ENCODE assay signal across 6 worm cellular contexts in the genomic region with DNA sequence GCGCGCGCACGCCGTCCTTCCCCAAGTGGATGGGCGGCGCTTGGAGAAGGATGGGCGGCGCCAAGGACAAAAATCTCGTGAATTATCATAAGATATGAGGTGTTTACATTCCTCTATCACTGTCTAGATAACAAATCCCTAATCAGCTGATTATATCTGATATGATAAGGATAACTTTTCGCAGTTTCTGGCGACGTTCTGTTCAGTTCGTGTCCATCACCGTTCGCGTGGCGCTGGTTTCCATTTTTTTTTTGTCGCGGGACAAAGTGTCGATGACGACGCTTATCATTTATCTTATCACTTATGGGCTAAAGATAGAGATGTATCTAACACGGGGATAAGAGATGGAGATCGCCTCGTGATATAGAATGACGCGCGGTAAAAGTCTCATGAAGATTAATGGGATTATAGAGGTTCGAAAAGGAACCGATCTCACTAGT.
TF ChIP-seq lines count a peak whose summit lies in the region.

No protein-coding gene starts in this region.

TF ChIP-seq in whole organism, L1 larva, 84 proteins besides CTCF, POLR2A, EP300 and RAD21 (continues in another document):
- TF ChIP-seq unc-130 (tag; optimal IDR thresholded peaks at IDR 0.05; lab: Kevin White, UChicago) (peak; percentile 47), elt-3 (tag; optimal IDR thresholded peaks at IDR 0.05; lab: Kevin White, UChicago) (peak in 5 of 6 experiments; percentile 51 to 98 (median 60)), nhr-20 (tag; optimal IDR thresholded peaks at IDR 0.05; lab: Kevin White, UChicago) (peak; percentile 60), snpc-4 (tag; optimal IDR thresholded peaks at IDR 0.05; lab: Kevin White, UChicago) (no peak), fkh-8 (tag; optimal IDR thresholded peaks at IDR 0.05; lab: Kevin White, UChicago) (peak; percentile 14), nhr-47 (tag; optimal IDR thresholded peaks at IDR 0.05; lab: Kevin White, UChicago) (peak; percentile 43), mep-1 (tag; optimal IDR thresholded peaks at IDR 0.05; lab: Kevin White, UChicago) (no peak), snu-23 (GFP tag; optimal IDR thresholded peaks at IDR 0.05; lab: Kevin White, UChicago) (peak; percentile 40), zag-1 (tag; optimal IDR thresholded peaks at IDR 0.05; lab: Kevin White, UChicago) (no peak), tbx-2 (tag; optimal IDR thresholded peaks at IDR 0.05; lab: Kevin White, UChicago) (peak; percentile 30), lin-14 (GFP tag; optimal IDR thresholded peaks at IDR 0.05; lab: Kevin White, UChicago) (peak; percentile 64), pax-3 (tag; optimal IDR thresholded peaks at IDR 0.05; lab: Kevin White, UChicago) (peak; percentile 55), nhr-85 (tag; lab: Kevin White, UChicago) (peak; percentile 94), dsc-1 (tag; optimal IDR thresholded peaks at IDR 0.05; lab: Kevin White, UChicago) (peak; percentile 60)

TF ChIP-seq in whole organism, L2 larva, 48 proteins besides CTCF, POLR2A, EP300 and RAD21 (continues in another document):
- TF ChIP-seq unc-39 (tag; optimal IDR thresholded peaks at IDR 0.05; lab: Kevin White, UChicago): no peak
- peak; percentile 90 for TF ChIP-seq nhr-21 (tag; optimal IDR thresholded peaks at IDR 0.05; lab: Kevin White, UChicago)
- TF ChIP-seq gmeb-1 (tag; optimal IDR thresholded peaks at IDR 0.05; lab: Kevin White, UChicago): peak; percentile 12
- no peak for TF ChIP-seq mbf-1 (tag; optimal IDR thresholded peaks at IDR 0.05; lab: Kevin White, UChicago)
- peak; percentile 67 for TF ChIP-seq sma-3 (GFP tag; optimal IDR thresholded peaks at IDR 0.05; lab: Kevin White, UChicago)
- TF ChIP-seq egl-27 (tag; optimal IDR thresholded peaks at IDR 0.05; lab: Kevin White, UChicago): peak; percentile 66
- TF ChIP-seq Y55F3AM.14 (GFP tag; optimal IDR thresholded peaks at IDR 0.05; lab: Kevin White, UChicago): peak; percentile 2
- TF ChIP-seq nhr-25 (tag; optimal IDR thresholded peaks at IDR 0.05; lab: Kevin White, UChicago): peak; percentile 57
- no peak for TF ChIP-seq nhr-77 (tag; optimal IDR thresholded peaks at IDR 0.05; lab: Kevin White, UChicago)
- TF ChIP-seq fos-1 (tag; optimal IDR thresholded peaks at IDR 0.05; lab: Kevin White, UChicago): peak; percentile 49
- peak; percentile 60 for TF ChIP-seq blmp-1 (tag; optimal IDR thresholded peaks at IDR 0.05; lab: Kevin White, UChicago; ENCODE audit: insufficient read depth)
- TF ChIP-seq sem-4 (tag; optimal IDR thresholded peaks at IDR 0.05; lab: Kevin White, UChicago): no peak
- no peak for TF ChIP-seq lin-39 (tag; optimal IDR thresholded peaks at IDR 0.05; lab: Kevin White, UChicago)
- peak in 1 of 2 experiments; percentile 34 for TF ChIP-seq lsy-2 (tag; optimal IDR thresholded peaks at IDR 0.05; lab: Kevin White, UChicago)

TF ChIP-seq in whole organism, L3 larva, 47 proteins besides CTCF, POLR2A, EP300 and RAD21:
- TF ChIP-seq nhr-25 (tag; optimal IDR thresholded peaks at IDR 0.05; lab: Kevin White, UChicago) (peak; percentile 13), nhr-43 (tag; optimal IDR thresholded peaks at IDR 0.05; lab: Kevin White, UChicago; ENCODE audit: poor library complexity, severe bottlenecking) (peak; percentile 81), nhr-77 (tag; optimal IDR thresholded peaks at IDR 0.05; lab: Kevin White, UChicago) (no peak), jun-1 (tag; optimal IDR thresholded peaks at IDR 0.05; lab: Kevin White, UChicago) (no peak), ceh-28 (tag; optimal IDR thresholded peaks at IDR 0.05; lab: Kevin White, UChicago) (peak; percentile 11), mml-1 (tag; optimal IDR thresholded peaks at IDR 0.05; lab: Kevin White, UChicago) (peak; percentile 13), nhr-67 (tag; optimal IDR thresholded peaks at IDR 0.05; lab: Kevin White, UChicago) (no peak), sea-2 (GFP tag; optimal IDR thresholded peaks at IDR 0.05; lab: Kevin White, UChicago) (no peak), nhr-23 (tag; optimal IDR thresholded peaks at IDR 0.05; lab: Kevin White, UChicago) (peak; percentile 89), tbx-2 (tag; optimal IDR thresholded peaks at IDR 0.05; lab: Kevin White, UChicago) (peak; percentile 26), elt-3 (tag; optimal IDR thresholded peaks at IDR 0.05; lab: Kevin White, UChicago) (peak; percentile 97 to 99 (median 99))

TF ChIP-seq in whole organism, L4 larva, 104 proteins besides CTCF, POLR2A, EP300 and RAD21 (continues in another document):
- TF ChIP-seq egl-27 (tag; optimal IDR thresholded peaks at IDR 0.05; lab: Kevin White, UChicago): no peak
- TF ChIP-seq skn-1 (tag; optimal IDR thresholded peaks at IDR 0.05; lab: Kevin White, UChicago): no peak
- TF ChIP-seq hlh-11 (tag; optimal IDR thresholded peaks at IDR 0.05; lab: Kevin White, UChicago): peak; percentile 91
- TF ChIP-seq lim-7 (GFP tag; IDR thresholded peaks at IDR 0.05; lab: Robert Waterston, UW): no peak
- peak; percentile 34 to 82 for TF ChIP-seq mdl-1 (tag; optimal IDR thresholded peaks at IDR 0.05; lab: Kevin White, UChicago)
- peak in 1 of 2 experiments; percentile 93 for TF ChIP-seq unc-62 (GFP tag; optimal IDR thresholded peaks at IDR 0.05 in 1 of 2; lab: Kevin White, UChicago)
- TF ChIP-seq unc-62 (tag; optimal IDR thresholded peaks at IDR 0.05; lab: Kevin White, UChicago): no peak
- TF ChIP-seq tra-1 (GFP tag; IDR thresholded peaks at IDR 0.05; lab: Robert Waterston, UW): 0 out of 2 replicates have a peak, but pooled peaks have one; percentile 19
- no peak for TF ChIP-seq madf-5 (GFP tag; IDR thresholded peaks at IDR 0.05; lab: Robert Waterston, UW)
- no peak for TF ChIP-seq jun-1 (tag; optimal IDR thresholded peaks at IDR 0.05; lab: Kevin White, UChicago)
- TF ChIP-seq attf-4 (tag; optimal IDR thresholded peaks at IDR 0.05; lab: Kevin White, UChicago): no peak
- no peak for TF ChIP-seq ceh-32 (tag; optimal IDR thresholded peaks at IDR 0.05; lab: Kevin White, UChicago; ENCODE audit: poor library complexity)
- peak; percentile 79 for TF ChIP-seq hlh-30 (tag; optimal IDR thresholded peaks at IDR 0.05; lab: Kevin White, UChicago; ENCODE audit: insufficient read depth)
- no peak for TF ChIP-seq ceh-28 (tag; optimal IDR thresholded peaks at IDR 0.05; lab: Kevin White, UChicago)
- TF ChIP-seq lin-38 (GFP tag; IDR thresholded peaks at IDR 0.05; lab: Robert Waterston, UW): no peak
- TF ChIP-seq nhr-10 (tag; optimal IDR thresholded peaks at IDR 0.05; lab: Kevin White, UChicago): no peak
- TF ChIP-seq Y5F2A.4 (GFP tag; optimal IDR thresholded peaks at IDR 0.05; lab: Kevin White, UChicago): no peak

TF ChIP-seq in whole organism, mixed stage, embryonic, 35 proteins besides CTCF, POLR2A, EP300 and RAD21 (continues in another document):
- TF ChIP-seq nhr-2 (tag; optimal IDR thresholded peaks at IDR 0.05; lab: Kevin White, UChicago) (no peak), ceh-39 (tag; optimal IDR thresholded peaks at IDR 0.05; lab: Kevin White, UChicago) (no peak), mls-2 (tag; optimal IDR thresholded peaks at IDR 0.05; lab: Kevin White, UChicago) (no peak), bed-3 (GFP tag; optimal IDR thresholded peaks at IDR 0.05; lab: Kevin White, UChicago) (no peak), nhr-76 (tag; optimal IDR thresholded peaks at IDR 0.05; lab: Kevin White, UChicago) (no peak), cnd-1 (tag; optimal IDR thresholded peaks at IDR 0.05; lab: Kevin White, UChicago) (no peak), blmp-1 (tag; optimal IDR thresholded peaks at IDR 0.05; lab: Kevin White, UChicago) (no peak), lin-32 (GFP tag; optimal IDR thresholded peaks at IDR 0.05; lab: Kevin White, UChicago) (no peak), sem-2 (GFP tag; optimal IDR thresholded peaks at IDR 0.05; lab: Kevin White, UChicago) (no peak), elt-3 (tag; optimal IDR thresholded peaks at IDR 0.05; lab: Kevin White, UChicago) (peak; percentile 92), unc-62 (GFP tag; optimal IDR thresholded peaks at IDR 0.05; lab: Kevin White, UChicago) (no peak), sptf-1 (tag; optimal IDR thresholded peaks at IDR 0.05; lab: Kevin White, UChicago) (no peak), ztf-11 (tag; optimal IDR thresholded peaks at IDR 0.05; lab: Kevin White, UChicago) (no peak), mep-1 (tag; optimal IDR thresholded peaks at IDR 0.05; lab: Kevin White, UChicago) (no peak), elt-1 (tag; optimal IDR thresholded peaks at IDR 0.05; lab: Kevin White, UChicago; ENCODE audit: borderline replicate concordance, insufficient read depth) (peak; percentile 81), unc-39 (tag; optimal IDR thresholded peaks at IDR 0.05; lab: Kevin White, UChicago) (no peak), ham-2 (GFP tag; optimal IDR thresholded peaks at IDR 0.05; lab: Kevin White, UChicago) (peak; percentile 35), M03D4.4 (tag; optimal IDR thresholded peaks at IDR 0.05; lab: Kevin White, UChicago) (no peak), flh-1 (GFP tag; optimal IDR thresholded peaks at IDR 0.05; lab: Kevin White, UChicago) (no peak)

TF ChIP-seq in whole organism, young adult, 124 proteins besides CTCF, POLR2A, EP300 and RAD21:
- TF ChIP-seq ets-4 (GFP tag; optimal IDR thresholded peaks at IDR 0.05; lab: Kevin White, UChicago) (no peak), lin-35 (GFP tag; optimal IDR thresholded peaks at IDR 0.05; lab: Kevin White, UChicago) (no peak), B0336.3 (GFP tag; IDR thresholded peaks at IDR 0.05; lab: Robert Waterston, UW) (no peak), ztf-6 (GFP tag; IDR thresholded peaks at IDR 0.05; lab: Robert Waterston, UW) (no peak), pbrm-1 (GFP tag; IDR thresholded peaks at IDR 0.05; lab: Robert Waterston, UW) (no peak), F49E8.2 (tag; optimal IDR thresholded peaks at IDR 0.05; lab: Kevin White, UChicago; ENCODE audit: insufficient read depth) (no peak), ceh-58 (GFP tag; IDR thresholded peaks at IDR 0.05; lab: Robert Waterston, UW) (no peak), K11D2.4 (GFP tag; IDR thresholded peaks at IDR 0.05; lab: Robert Waterston, UW) (peak; percentile 63), ztf-26 (tag; optimal IDR thresholded peaks at IDR 0.05; lab: Kevin White, UChicago) (peak; percentile 82), F55B11.4 (tag; optimal IDR thresholded peaks at IDR 0.05; lab: Kevin White, UChicago; ENCODE audit: borderline replicate concordance, insufficient read depth) (no peak), lin-40 (tag; optimal IDR thresholded peaks at IDR 0.05; lab: Kevin White, UChicago) (peak; percentile 30), ceh-79 (tag; optimal IDR thresholded peaks at IDR 0.05; lab: Kevin White, UChicago) (no peak), mcd-1 (GFP tag; IDR thresholded peaks at IDR 0.05; lab: Robert Waterston, UW) (0 out of 2 replicates have a peak, but pooled peaks have one; percentile 10), hlh-26 (GFP tag; conservative IDR thresholded peaks at IDR 0.05; lab: Robert Waterston, UW) (no peak), C06A6.2 (GFP tag; conservative IDR thresholded peaks at IDR 0.05; lab: Robert Waterston, UW) (peak; percentile 59; the same call in 1 of the 2 replicates), somi-1 (GFP tag; optimal IDR thresholded peaks at IDR 0.05; lab: Kevin White, UChicago) (peak; percentile 87), cebp-1 (GFP tag; IDR thresholded peaks at IDR 0.05; lab: Robert Waterston, UW) (no peak), cebp-1 (tag; optimal IDR thresholded peaks at IDR 0.05; lab: Kevin White, UChicago) (peak; percentile 7), chd-7 (tag; optimal IDR thresholded peaks at IDR 0.05; lab: Kevin White, UChicago) (peak; percentile 21)
